Fruit fly (Drosophila melanogaster) whole organism, prepupa: ENCODE data around the gene CG42558.
"Not testable (repeated sequence)": the region's sequence is repeated elsewhere in the genome, so short reads cannot be mapped to it uniquely, and the experiment has no call there.

Experiments used
- Blimp-1 ChIP-seq: fragments of 200-800 bp; sonication (Bioruptor generic); optimal IDR thresholded peaks from 3 replicates; lab custom pipeline; 2017; ENCODE audit warnings: missing biosample characterization, missing genetic modification characterization, mild to moderate bottlenecking, moderate library complexity, missing genetic modification reagents
- CG10631 ChIP-seq: fragments of 200-800 bp; sonication (Bioruptor generic); optimal IDR thresholded peaks from 2 replicates; lab custom pipeline; 2016; ENCODE audit warnings: missing biosample characterization, missing genetic modification characterization
- CG11294 ChIP-seq: fragments of 200-800 bp; sonication (Bioruptor generic); IDR thresholded peaks from 2 replicates; pipeline ENCODE4 v1.3.6; 2022; ENCODE audit warnings: missing biosample characterization, missing genetic modification characterization
- CG11762 ChIP-seq: fragments of 200-800 bp; sonication (Bioruptor generic); optimal IDR thresholded peaks from 3 replicates; lab custom pipeline; 2016; ENCODE audit warnings: missing biosample characterization, missing genetic modification characterization; ENCODE audit not compliant: insufficient read depth
- CG11902 ChIP-seq: fragments of 200-800 bp; sonication (Bioruptor generic); optimal IDR thresholded peaks from 3 replicates; lab custom pipeline; 2016; ENCODE audit warnings: missing biosample characterization, missing genetic modification characterization
- CG15336 ChIP-seq: fragments of 200-800 bp; sonication (Bioruptor generic); IDR thresholded peaks from 2 replicates; pipeline ENCODE4 v1.3.6; 2022; ENCODE audit warnings: missing biosample characterization, missing genetic modification characterization
- CG1621 ChIP-seq: fragments of 200-800 bp; sonication (Bioruptor generic); optimal IDR thresholded peaks from 3 replicates; lab custom pipeline; 2018; ENCODE audit warnings: missing biosample characterization, mild to moderate bottlenecking, missing genetic modification characterization
- CG31627 ChIP-seq: fragments of 200-800 bp; sonication (Bioruptor generic); optimal IDR thresholded peaks from 3 replicates; lab custom pipeline; 2016; ENCODE audit warnings: missing biosample characterization, missing genetic modification characterization
- CG34406 ChIP-seq: fragments of 200-800 bp; sonication (Bioruptor generic); optimal IDR thresholded peaks from 3 replicates; lab custom pipeline; 2016; ENCODE audit warnings: missing biosample characterization, missing genetic modification characterization
- CG6163 ChIP-seq: fragments of 200-800 bp; sonication (Bioruptor generic); IDR thresholded peaks from 3 replicates; pipeline ENCODE4 v1.3.6; 2022; ENCODE audit warnings: missing biosample characterization, missing genetic modification characterization
- CG6276 ChIP-seq: fragments of 200-800 bp; sonication (Bioruptor generic); optimal IDR thresholded peaks from 2 replicates; lab custom pipeline; 2017; ENCODE audit warnings: missing biosample characterization, mild to moderate bottlenecking, missing genetic modification characterization
- CG6854 ChIP-seq: fragments of 200-800 bp; sonication (Bioruptor generic); optimal IDR thresholded peaks from 2 replicates; lab custom pipeline; 2017; ENCODE audit warnings: missing biosample characterization, mild to moderate bottlenecking, missing genetic modification characterization
- CG7368 ChIP-seq: fragments of 200-800 bp; sonication (Bioruptor generic); optimal IDR thresholded peaks from 3 replicates; lab custom pipeline; 2016; ENCODE audit warnings: missing biosample characterization, missing genetic modification characterization
- CG8119 ChIP-seq: fragments of 200-800 bp; sonication (Bioruptor generic); IDR thresholded peaks from 3 replicates; pipeline ENCODE4 v1.3.6; 2022; ENCODE audit warnings: missing biosample characterization, missing genetic modification characterization
- CG9139 ChIP-seq: fragments of 200-800 bp; sonication (Bioruptor generic); optimal IDR thresholded peaks from 3 replicates; lab custom pipeline; 2017; ENCODE audit warnings: missing biosample characterization, mild to moderate bottlenecking, missing genetic modification characterization
- Eip78C ChIP-seq: fragments of 200-800 bp; sonication (Bioruptor generic); peaks from one replicate; lab custom pipeline; 2016; ENCODE audit warnings: missing biosample characterization, missing genetic modification characterization
- Hr4 ChIP-seq: fragments of 200-800 bp; sonication (Bioruptor generic); optimal IDR thresholded peaks from 3 replicates; lab custom pipeline; 2016; ENCODE audit warnings: missing biosample characterization, missing genetic modification characterization
- Lpt ChIP-seq: fragments of 200-800 bp; sonication (Bioruptor generic); optimal IDR thresholded peaks from 3 replicates; lab custom pipeline; 2016; ENCODE audit warnings: missing biosample characterization, missing genetic modification characterization
- Smox ChIP-seq: fragments of 200-800 bp; sonication (Bioruptor generic); optimal IDR thresholded peaks from 3 replicates; lab custom pipeline; 2016; ENCODE audit warnings: missing biosample characterization, missing genetic modification characterization
- Sox102F ChIP-seq: fragments of 200-800 bp; sonication (Bioruptor generic); optimal IDR thresholded peaks from 2 replicates; lab custom pipeline; 2016; ENCODE audit warnings: missing biosample characterization, mild to moderate bottlenecking, missing genetic modification characterization
- Sox14 ChIP-seq: fragments of 200-800 bp; sonication (Bioruptor generic); optimal IDR thresholded peaks from 3 replicates; lab custom pipeline; 2016; ENCODE audit warnings: missing biosample characterization, missing genetic modification characterization
- Sox15 ChIP-seq: fragments of 200-800 bp; sonication (Bioruptor generic); optimal IDR thresholded peaks from 3 replicates; lab custom pipeline; 2016; ENCODE audit warnings: missing biosample characterization, missing genetic modification characterization
- achi ChIP-seq: fragments of 200-800 bp; sonication (Bioruptor generic); optimal IDR thresholded peaks from 3 replicates; lab custom pipeline; 2016; ENCODE audit warnings: missing biosample characterization, missing genetic modification characterization
- cyc ChIP-seq: fragments of 200-800 bp; sonication (Bioruptor generic); optimal IDR thresholded peaks from 3 replicates; lab custom pipeline; 2016; ENCODE audit warnings: missing biosample characterization, missing genetic modification characterization
- dsx ChIP-seq: fragments of 200-800 bp; optimal IDR thresholded peaks from 3 replicates; lab custom pipeline; 2019; ENCODE audit warnings: missing biosample characterization, mild to moderate bottlenecking, missing genetic modification characterization, moderate library complexity; ENCODE audit not compliant: poor library complexity, severe bottlenecking
- fkh ChIP-seq: fragments of 200-800 bp; sonication (Bioruptor generic); optimal IDR thresholded peaks from 3 replicates; lab custom pipeline; 2017; ENCODE audit warnings: missing biosample characterization, mild to moderate bottlenecking, missing genetic modification characterization, moderate library complexity
- pdm3 ChIP-seq: fragments of 200-800 bp; sonication (Bioruptor generic); optimal IDR thresholded peaks from 3 replicates; lab custom pipeline; 2016; ENCODE audit warnings: missing biosample characterization, missing genetic modification characterization
- ss ChIP-seq, 2 experiments: fragments of 200-800 bp; sonication (Bioruptor generic); optimal IDR thresholded peaks; 2 replicates in 1 of 2; 3 replicates in 1 of 2; lab custom pipeline; 2017 to 2018; ENCODE audit warnings: mild to moderate bottlenecking in 2 of 2, missing biosample characterization in 2 of 2, missing genetic modification characterization in 2 of 2, moderate library complexity in 1 of 2
- svp ChIP-seq: fragments of 200-800 bp; sonication (Bioruptor generic); peaks from one replicate; lab custom pipeline; 2016; ENCODE audit warnings: missing biosample characterization, missing genetic modification characterization
- topi ChIP-seq: fragments of 200-800 bp; sonication (Bioruptor generic); optimal IDR thresholded peaks from 3 replicates; lab custom pipeline; 2016; ENCODE audit warnings: missing biosample characterization, missing genetic modification characterization

The CG42558 gene

DNA sequence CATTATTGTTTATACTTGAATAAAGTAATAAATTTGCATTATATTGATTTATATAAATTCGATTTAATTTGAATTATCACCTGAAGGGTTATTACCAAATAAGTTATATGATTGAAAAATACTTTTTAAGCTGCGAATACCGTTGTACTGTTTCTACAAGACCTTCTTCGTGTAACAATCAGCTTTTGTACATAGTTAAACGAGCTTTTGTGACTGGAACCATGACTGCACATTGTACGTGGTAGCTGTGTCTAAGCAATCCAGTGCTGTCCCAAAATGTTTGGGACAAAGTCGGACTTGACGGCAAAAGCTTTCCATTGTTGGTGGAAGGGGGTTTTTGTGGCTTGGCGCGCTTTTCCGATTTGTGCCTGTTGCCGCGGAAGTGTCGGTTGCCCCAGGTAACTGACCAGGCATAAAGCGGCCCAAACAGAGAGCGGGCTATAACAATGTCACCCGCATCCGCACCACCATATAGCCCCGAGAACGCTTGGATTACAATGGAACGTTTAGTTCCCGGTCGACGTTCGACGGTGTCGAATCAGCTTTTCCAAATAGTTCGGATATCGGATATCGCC lies 25.4 kb upstream of the CG42558 start, which contains the start of gene CG31036:
Gene CG31036 (plus strand): TSS at position 507 of the 575 bp plus-strand sequence.
- TF ChIP-seq achi (GFP tag; lab: Kevin White, UChicago) (no peak), CG34406 (GFP tag; lab: Kevin White, UChicago) (no peak), dsx (GFP tag; lab: Kevin White, UChicago) (no peak), CG11294 (GFP tag; lab: Robert Waterston, UW) (no peak), Blimp-1 (GFP tag; lab: Kevin White, UChicago) (no peak), CG6163 (no peak)

dm6 chr3R:29914246-29914645 lies 18.8 kb upstream of the CG42558 start, which contains the start of gene Capa:
Capa (minus strand) TSS chr3R:29914346.
- TF ChIP-seq Eip78C: no peak

DNA sequence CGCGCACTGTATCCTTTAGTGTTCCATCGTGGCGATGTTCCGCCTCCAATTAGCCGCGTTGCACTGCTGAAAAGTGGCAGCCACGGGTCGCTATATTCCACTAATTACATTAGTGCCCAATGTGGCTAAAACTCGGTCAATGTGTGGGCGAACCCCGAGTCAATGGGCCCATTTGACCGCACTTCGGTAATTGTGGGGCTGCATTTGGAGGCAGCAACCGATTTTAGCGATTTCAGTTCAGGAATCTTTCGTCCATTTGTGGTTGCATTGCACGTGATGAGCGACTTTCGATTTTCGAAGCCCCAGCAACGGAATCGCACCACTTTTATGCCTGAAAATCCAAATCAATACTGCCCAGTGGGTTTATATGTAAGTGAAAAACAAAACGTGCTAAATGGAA lies 12.9 kb upstream of the CG42558 start, which contains the start of gene trp:
Gene trp (minus strand): TSS at position 101 of the 400 bp plus-strand sequence.
- TF ChIP-seq CG31627 (GFP tag; lab: Kevin White, UChicago): no peak
- TF ChIP-seq Hr4 (GFP tag; lab: Kevin White, UChicago): no peak
- no peak for TF ChIP-seq achi (GFP tag; lab: Kevin White, UChicago)
- TF ChIP-seq CG11902: no peak
- no peak for TF ChIP-seq CG15336
- TF ChIP-seq CG8119 (GFP tag; lab: Robert Waterston, UW): no peak
- no peak for TF ChIP-seq CG6276 (GFP tag; lab: Kevin White, UChicago)

DNA sequence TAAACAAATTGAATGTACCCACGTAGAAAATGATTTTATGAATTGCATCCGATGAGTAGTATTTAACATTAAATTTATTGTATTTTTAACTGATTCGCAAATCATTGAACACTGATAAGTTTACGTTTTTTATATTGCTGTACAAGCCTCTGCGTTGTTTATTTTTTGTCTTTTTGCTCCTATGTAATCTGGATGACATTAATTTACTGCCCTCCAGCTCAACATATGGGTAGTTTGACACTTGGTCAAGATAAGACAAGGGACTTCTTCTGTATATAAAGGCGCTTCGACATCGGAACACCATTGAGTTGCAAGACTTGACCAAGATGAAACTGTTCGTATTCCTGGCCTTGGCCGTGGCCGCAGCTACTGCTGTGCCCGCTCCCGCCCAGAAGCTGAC lies 11.2 kb upstream of the CG42558 start, which contains the start of gene Jon99Ciii:
Gene Jon99Ciii (plus strand): TSS at position 301 of the 400 bp plus-strand sequence.
- peak; percentile 42 for TF ChIP-seq svp (GFP tag; lab: Kevin White, UChicago)

- TF ChIP-seq Lpt (GFP tag; lab: Kevin White, UChicago); CG7368 (GFP tag; lab: Kevin White, UChicago); CG11294 (GFP tag; lab: Robert Waterston, UW): not testable (repeated sequence)
- TF ChIP-seq, all 60 proteins: peak for 0; not testable (repeated sequence) for 60
These were observed 8.6 kb upstream of the CG42558 start, which contains the start of gene Jon99Cii for dm6 chr3R:29924515-29924914. Jon99Cii (minus strand) TSS chr3R:29924615.

DNA sequence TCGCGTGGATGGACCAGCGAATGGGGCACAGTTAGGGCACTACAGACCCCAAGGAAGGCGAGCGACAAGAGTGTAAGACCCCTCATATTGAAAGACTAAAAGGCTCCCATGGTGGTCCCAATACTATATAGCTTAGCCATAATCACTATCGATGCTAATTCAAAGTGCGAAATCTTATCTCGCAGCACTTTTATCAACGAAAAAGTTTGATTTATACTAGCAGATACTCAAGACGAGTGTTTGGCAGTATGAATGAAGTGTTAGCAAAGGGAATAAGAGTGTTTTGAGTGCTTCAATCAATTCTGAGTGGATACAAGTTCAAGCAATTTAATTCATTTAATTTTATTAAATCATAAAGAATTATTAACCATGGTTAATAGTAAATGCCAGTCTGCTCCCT lies 7.0 kb upstream of the CG42558 start, which contains the start of gene Jon99Ci:
Gene Jon99Ci (minus strand): TSS at position 101 of the 400 bp plus-strand sequence.
- TF ChIP-seq topi (GFP tag; lab: Kevin White, UChicago): no peak
- TF ChIP-seq fkh (GFP tag; lab: Kevin White, UChicago): no peak
- TF ChIP-seq ss (GFP tag; optimal IDR thresholded peaks at IDR 0.05; lab: Kevin White, UChicago): no peak
- TF ChIP-seq CG1621 (tag; lab: Kevin White, UChicago): no peak
- no peak for TF ChIP-seq Sox15 (GFP tag; lab: Kevin White, UChicago)
- no peak for TF ChIP-seq pdm3
- TF ChIP-seq Smox (GFP tag; lab: Kevin White, UChicago): no peak
- no peak for TF ChIP-seq Lpt (GFP tag; lab: Kevin White, UChicago)
- no peak for TF ChIP-seq CG6854 (GFP tag; lab: Kevin White, UChicago)
- no peak for TF ChIP-seq CG9139 (GFP tag; lab: Kevin White, UChicago)
- no peak for TF ChIP-seq cyc (GFP tag; lab: Kevin White, UChicago)
- no peak for TF ChIP-seq Sox14 (GFP tag; lab: Kevin White, UChicago)
- no peak for TF ChIP-seq CG11762 (GFP tag; lab: Kevin White, UChicago)
- TF ChIP-seq Sox102F (GFP tag; lab: Kevin White, UChicago): no peak
- TF ChIP-seq CG34406 (GFP tag; lab: Kevin White, UChicago): no peak
- TF ChIP-seq CG10631 (GFP tag; lab: Kevin White, UChicago): no peak
- no peak for TF ChIP-seq Blimp-1 (GFP tag; lab: Kevin White, UChicago)
- TF ChIP-seq, all 60 proteins: peak for 0
